Fruit fly (Drosophila melanogaster): Measurements from ENCODE around the gene Pgant6.

Gene Pgant6

dm6 chr3L:2834980-2835379, 52.9 kb downstream of the Pgant6 start:
- no peak for TF ChIP-seq Dll (optimal IDR thresholded peaks at IDR 0.05)
- no peak for TF ChIP-seq pan (optimal IDR thresholded peaks at IDR 0.05)
- no peak for TF ChIP-seq CG8478 (optimal IDR thresholded peaks at IDR 0.05)
- no peak for TF ChIP-seq usp (GFP tag; optimal IDR thresholded peaks at IDR 0.05)
- no peak for TF ChIP-seq psq (optimal IDR thresholded peaks at IDR 0.05)
- no peak for TF ChIP-seq EcR (GFP tag; optimal IDR thresholded peaks at IDR 0.05)

Data from whole organism.